Fruit fly (Drosophila melanogaster) whole organism, embryonic: ENCODE measurements around the gene RpS8.
A peak's percentile ranks its signal among the peaks of the same experiment; 100 is the strongest.

Experiments used
- Ada2b ChIP-seq: fragments of 200-800 bp; sonication (Bioruptor generic); IDR thresholded peaks from 2 replicates; pipeline ENCODE4 v1.3.6; 2022; ENCODE audit warnings: missing biosample characterization, missing genetic modification characterization
- Bdp1 ChIP-seq: fragments of 200-800 bp; sonication (Bioruptor generic); optimal IDR thresholded peaks from 3 replicates; lab custom pipeline; 2016; ENCODE audit warnings: missing biosample characterization, missing genetic modification characterization
- Bgb ChIP-seq: fragments of 200-800 bp; sonication (Bioruptor generic); IDR thresholded peaks from 2 replicates; pipeline ENCODE4 v1.3.6; 2022; ENCODE audit warnings: missing biosample characterization, missing genetic modification characterization; ENCODE audit not compliant: partially characterized antibody
- C15 ChIP-seq: fragments of 200-800 bp; sonication (Bioruptor generic); IDR thresholded peaks from 3 replicates; pipeline ENCODE4 v1.3.6; 2022; ENCODE audit warnings: missing biosample characterization, missing genetic modification characterization
- CG10431 ChIP-seq: fragments of 200-800 bp; sonication (Bioruptor generic); optimal IDR thresholded peaks from 3 replicates; lab custom pipeline; 2018; ENCODE audit warnings: missing biosample characterization, mild to moderate bottlenecking, missing genetic modification characterization
- CG11398 ChIP-seq: fragments of 200-800 bp; sonication (Bioruptor generic); optimal IDR thresholded peaks from 2 replicates; lab custom pipeline; 2016; ENCODE audit warnings: missing biosample characterization, missing genetic modification characterization
- CG11504 ChIP-seq: fragments of 200-800 bp; sonication (Bioruptor generic); optimal IDR thresholded peaks from 3 replicates; lab custom pipeline; 2019; ENCODE audit warnings: missing biosample characterization, mild to moderate bottlenecking, missing genetic modification characterization, moderate library complexity
- CG11723 ChIP-seq: fragments of 200-800 bp; sonication (Bioruptor generic); optimal IDR thresholded peaks from 2 replicates; lab custom pipeline; 2017; ENCODE audit warnings: missing biosample characterization, mild to moderate bottlenecking, missing genetic modification characterization
- CG12104 ChIP-seq: fragments of 200-800 bp; sonication (Bioruptor generic); optimal IDR thresholded peaks from 3 replicates; lab custom pipeline; 2016; ENCODE audit warnings: missing biosample characterization, missing genetic modification characterization
- CG12155 ChIP-seq: fragments of 200-800 bp; sonication (Bioruptor generic); optimal IDR thresholded peaks from 3 replicates; lab custom pipeline; 2016; ENCODE audit warnings: missing biosample characterization, missing genetic modification characterization
- CG13624 ChIP-seq: fragments of 200-800 bp; sonication (Bioruptor generic); optimal IDR thresholded peaks from 2 replicates; lab custom pipeline; 2016; ENCODE audit warnings: missing biosample characterization, missing genetic modification characterization
- CG14710 ChIP-seq: fragments of 200-800 bp; sonication (Bioruptor generic); optimal IDR thresholded peaks from 3 replicates; lab custom pipeline; 2019; ENCODE audit warnings: missing biosample characterization, mild to moderate bottlenecking, missing genetic modification characterization, moderate library complexity
- CG17385 ChIP-seq: fragments of 200-800 bp; sonication (Bioruptor generic); optimal IDR thresholded peaks from 3 replicates; lab custom pipeline; 2018; ENCODE audit warnings: missing biosample characterization, mild to moderate bottlenecking, missing genetic modification characterization
- CG1792 ChIP-seq: fragments of 200-800 bp; sonication (Bioruptor generic); optimal IDR thresholded peaks from 2 replicates; lab custom pipeline; 2016; ENCODE audit warnings: missing biosample characterization, missing genetic modification characterization
- CG18599 ChIP-seq: fragments of 200-800 bp; sonication (Bioruptor generic); optimal IDR thresholded peaks from 3 replicates; lab custom pipeline; 2017; ENCODE audit warnings: missing biosample characterization, missing genetic modification characterization, mild to moderate bottlenecking, moderate library complexity, missing genetic modification reagents
- CG2199 ChIP-seq: fragments of 200-800 bp; sonication (Bioruptor generic); IDR thresholded peaks from 3 replicates; pipeline ENCODE4 v1.3.6; 2022; ENCODE audit warnings: missing biosample characterization, missing genetic modification characterization
- CG31365 ChIP-seq: fragments of 200-800 bp; sonication (Bioruptor generic); optimal IDR thresholded peaks from 2 replicates; lab custom pipeline; 2018; ENCODE audit warnings: missing biosample characterization, mild to moderate bottlenecking, missing genetic modification characterization
- CG33213 ChIP-seq: fragments of 200-800 bp; sonication (Bioruptor generic); optimal IDR thresholded peaks from 3 replicates; lab custom pipeline; 2016; ENCODE audit warnings: missing biosample characterization, missing genetic modification characterization
- CG3726 ChIP-seq: fragments of 200-800 bp; sonication (Bioruptor generic); IDR thresholded peaks from 3 replicates; pipeline ENCODE4, ENCODE4 v1.3.6; 2022; ENCODE audit warnings: missing biosample characterization, missing genetic modification characterization
- CG6654 ChIP-seq: fragments of 200-800 bp; sonication (Bioruptor generic); optimal IDR thresholded peaks from 2 replicates; lab custom pipeline; 2017; ENCODE audit warnings: missing biosample characterization, mild to moderate bottlenecking, missing genetic modification characterization
- CG7556 ChIP-seq: fragments of 200-800 bp; sonication (Bioruptor generic); optimal IDR thresholded peaks from 2 replicates; lab custom pipeline; 2017; ENCODE audit warnings: missing biosample characterization, mild to moderate bottlenecking, missing genetic modification characterization
- CG9932 ChIP-seq: fragments of 200-800 bp; sonication (Bioruptor generic); IDR thresholded peaks from 2 replicates; pipeline ENCODE4 v1.3.6; 2022; ENCODE audit warnings: missing biosample characterization, missing genetic modification characterization
- CkIIα-i1 ChIP-seq: fragments of 200-800 bp; sonication (Bioruptor generic); IDR thresholded peaks from 2 replicates; pipeline ENCODE4 v1.3.6; 2022; ENCODE audit warnings: missing biosample characterization, missing genetic modification characterization
- D ChIP-seq, 2 experiments: fragments of 200-800 bp in 1 of 2; fragments of >200 bp in 1 of 2; sonication (Bioruptor generic) in 1 of 2; optimal IDR thresholded peaks; 2 replicates in 1 of 2; 3 replicates in 1 of 2; lab custom pipeline; 2017; ENCODE audit warnings: mild to moderate bottlenecking in 1 of 2, missing biosample characterization in 1 of 2, missing genetic modification characterization in 1 of 2, missing genetic modification reagents in 1 of 2
- Dad ChIP-seq: fragments of 200-800 bp; sonication (Bioruptor generic); optimal IDR thresholded peaks from 3 replicates; lab custom pipeline; 2016; ENCODE audit warnings: missing biosample characterization, missing genetic modification characterization
- Dek ChIP-seq: fragments of 200-800 bp; sonication (Bioruptor generic); optimal IDR thresholded peaks from 3 replicates; lab custom pipeline; 2019; ENCODE audit warnings: missing biosample characterization, mild to moderate bottlenecking, missing genetic modification characterization, moderate library complexity
- Fer1 ChIP-seq: fragments of 200-800 bp; sonication (Bioruptor generic); optimal IDR thresholded peaks from 2 replicates; lab custom pipeline; 2017; ENCODE audit warnings: missing biosample characterization, mild to moderate bottlenecking, missing genetic modification characterization
- HLH4C ChIP-seq: fragments of 200-800 bp; sonication (Bioruptor generic); IDR thresholded peaks from 3 replicates; pipeline ENCODE4 v1.3.6; 2022; ENCODE audit warnings: missing biosample characterization, missing genetic modification characterization; ENCODE audit not compliant: partially characterized antibody
- Mrtf ChIP-seq: fragments of 200-800 bp; sonication (Bioruptor generic); IDR thresholded peaks from 3 replicates; pipeline ENCODE4 v1.3.6; 2022; ENCODE audit warnings: missing biosample characterization, missing genetic modification characterization
- NC2β ChIP-seq: fragments of 200-800 bp; sonication (Bioruptor generic); optimal IDR thresholded peaks from 2 replicates; lab custom pipeline; 2016; ENCODE audit warnings: missing biosample characterization, missing genetic modification characterization
- Nf-YB ChIP-seq: fragments of 200-800 bp; sonication (Bioruptor generic); optimal IDR thresholded peaks from 3 replicates; lab custom pipeline; 2019; ENCODE audit warnings: missing biosample characterization, mild to moderate bottlenecking, missing genetic modification characterization, moderate library complexity
- Pdp1 ChIP-seq, 2 experiments: fragments of 200-800 bp; sonication (Bioruptor generic); optimal IDR thresholded peaks; 3 replicates each; lab custom pipeline; 2016; ENCODE audit warnings: missing biosample characterization in 2 of 2, missing genetic modification characterization in 2 of 2, mild to moderate bottlenecking in 1 of 2, moderate library complexity in 1 of 2
- Poxn ChIP-seq: fragments of 200-800 bp; sonication (Bioruptor generic); IDR thresholded peaks from 2 replicates; pipeline ENCODE4 v1.3.6; 2022; ENCODE audit warnings: missing biosample characterization, missing genetic modification characterization
- Ravus ChIP-seq: fragments of 200-800 bp; sonication (Bioruptor generic); IDR thresholded peaks from 2 replicates; pipeline ENCODE4 v1.3.6; 2022; ENCODE audit warnings: missing biosample characterization, missing genetic modification characterization
- YL-1 ChIP-seq: fragments of 200-800 bp; sonication (Bioruptor generic); optimal IDR thresholded peaks from 3 replicates; lab custom pipeline; 2017; ENCODE audit warnings: missing biosample characterization, mild to moderate bottlenecking, missing genetic modification characterization
- ac ChIP-seq: fragments of 200-800 bp; sonication (Bioruptor generic); optimal IDR thresholded peaks from 3 replicates; lab custom pipeline; 2017; ENCODE audit warnings: missing biosample characterization, mild to moderate bottlenecking, missing genetic modification characterization
- fd96Cb ChIP-seq: fragments of 200-800 bp; sonication (Bioruptor generic); optimal IDR thresholded peaks from 2 replicates; lab custom pipeline; 2018; ENCODE audit warnings: missing biosample characterization, mild to moderate bottlenecking, missing genetic modification characterization, moderate library complexity
- fru ChIP-seq: fragments of >200 bp; optimal IDR thresholded peaks from 2 replicates; lab custom pipeline; 2017
- gt ChIP-seq: fragments of 200-800 bp; sonication (Bioruptor generic); IDR thresholded peaks from 2 replicates; pipeline ENCODE4 v1.3.6; 2022; ENCODE audit warnings: missing biosample characterization, missing genetic modification characterization
- ind ChIP-seq: fragments of 200-800 bp; sonication (Bioruptor generic); optimal IDR thresholded peaks from 3 replicates; lab custom pipeline; 2016; ENCODE audit warnings: missing biosample characterization, missing genetic modification characterization
- insv ChIP-seq, 2 experiments: fragments of 200-800 bp; sonication (Bioruptor generic); optimal IDR thresholded peaks; 3 replicates each; lab custom pipeline; 2016 to 2018; ENCODE audit warnings: missing biosample characterization in 2 of 2, missing genetic modification characterization in 2 of 2
- mam ChIP-seq: fragments of 200-800 bp; sonication (Bioruptor generic); optimal IDR thresholded peaks from 3 replicates; lab custom pipeline; 2016; ENCODE audit warnings: missing biosample characterization, missing genetic modification characterization
- nerfin-1 ChIP-seq: fragments of 200-800 bp; sonication (Bioruptor generic); optimal IDR thresholded peaks from 3 replicates; lab custom pipeline; 2019; ENCODE audit warnings: missing biosample characterization, mild to moderate bottlenecking, missing genetic modification characterization, moderate library complexity
- pb ChIP-seq: fragments of 200-800 bp; sonication (Bioruptor generic); optimal IDR thresholded peaks from 3 replicates; lab custom pipeline; 2016; ENCODE audit warnings: missing biosample characterization, missing genetic modification characterization
- prd ChIP-seq, 3 experiments: fragments of >200 bp in 2 of 3; fragments of 200-800 bp in 1 of 3; sonication (Bioruptor generic) in 1 of 3; optimal IDR thresholded peaks in 2 of 3; IDR thresholded peaks in 1 of 3; 2 replicates in 2 of 3; 3 replicates in 1 of 3; pipeline versions ENCODE4 v1.3.6 to Lab custom; 2017 to 2022; ENCODE audit warnings: missing biosample characterization in 1 of 3, missing genetic modification characterization in 1 of 3
- psq ChIP-seq: fragments of 200-800 bp; sonication (Bioruptor generic); optimal IDR thresholded peaks from 2 replicates; lab custom pipeline; 2017; ENCODE audit warnings: missing biosample characterization, missing genetic modification characterization
- wdn ChIP-seq: fragments of 200-800 bp; sonication (Bioruptor generic); IDR thresholded peaks from 2 replicates; pipeline ENCODE4 v1.3.6; 2022; ENCODE audit warnings: missing biosample characterization, missing genetic modification characterization
- zen ChIP-seq: fragments of 200-800 bp; sonication (Bioruptor generic); optimal IDR thresholded peaks from 3 replicates; lab custom pipeline; 2018; ENCODE audit warnings: missing biosample characterization, mild to moderate bottlenecking, missing genetic modification characterization, moderate library complexity

The RpS8 gene

DNA sequence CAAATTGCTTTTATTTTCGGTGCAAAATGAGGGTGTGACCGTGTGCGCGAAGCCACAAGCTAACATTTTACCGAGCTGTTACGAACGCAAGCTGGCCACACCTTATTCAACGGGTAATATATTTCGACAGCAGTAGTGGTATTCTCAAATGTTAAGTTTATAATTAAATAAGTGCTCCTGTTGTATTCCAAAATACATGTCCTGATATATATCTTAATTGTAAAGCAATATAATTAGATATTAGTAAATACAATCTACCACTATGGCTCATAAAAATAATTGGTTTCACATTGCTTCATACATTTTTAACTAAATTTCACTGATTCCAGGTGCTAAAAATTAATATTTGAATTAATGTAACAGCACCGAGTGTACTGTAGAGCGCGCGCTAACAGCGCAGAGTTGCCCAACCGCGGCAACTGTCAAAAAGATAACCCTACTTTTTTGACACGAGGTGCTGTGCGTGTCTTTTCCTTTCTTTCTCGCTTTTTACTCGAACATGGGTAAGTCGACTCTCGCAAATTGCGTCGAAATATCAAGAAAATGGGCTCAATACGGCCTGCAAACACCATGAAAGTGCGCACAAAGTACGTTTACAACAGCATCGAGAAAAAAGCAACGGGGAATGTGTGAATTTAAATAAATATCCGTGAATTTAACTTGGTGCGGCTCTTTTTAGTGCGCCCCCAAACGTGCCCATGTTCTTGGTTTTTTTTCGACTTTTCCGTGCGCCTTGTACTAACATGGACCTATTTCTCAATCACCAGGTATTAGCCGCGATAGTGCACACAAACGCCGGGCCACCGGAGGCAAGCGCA is at the start of gene RpS8, which contains the start of gene CG15514 (continued):
- peak; percentile 19 for TF ChIP-seq CG6654 (GFP tag; lab: Kevin White, UChicago)
- TF ChIP-seq Bgb, result 0 out of 2 replicates have a peak, but pooled peaks have one; percentile 20
- TF ChIP-seq CG7556 (GFP tag; lab: Kevin White, UChicago), result peak; percentile 60
- 0 out of 3 replicates have a peak, but pooled peaks have one; percentile 16 for TF ChIP-seq HLH4C (GFP tag; lab: Robert Waterston, UW)
- peak; percentile 28 for TF ChIP-seq CG13624
- peak; percentile 19 for TF ChIP-seq CG12155 (GFP tag; lab: Kevin White, UChicago)
- TF ChIP-seq CG12104 (GFP tag; lab: Kevin White, UChicago), result peak; percentile 63
- peak; percentile 72 for TF ChIP-seq nerfin-1 (tag; lab: Kevin White, UChicago)
- peak; percentile 70 for TF ChIP-seq CG17385 (GFP tag; lab: Kevin White, UChicago)
- TF ChIP-seq Nf-YB (GFP tag; lab: Kevin White, UChicago), result peak; percentile 30
- no peak for TF ChIP-seq pb (GFP tag; lab: Kevin White, UChicago)
- no peak for TF ChIP-seq Ravus (GFP tag; lab: Robert Waterston, UW)
- TF ChIP-seq ac (GFP tag; lab: Kevin White, UChicago), result no peak
- no peak for TF ChIP-seq prd (optimal IDR thresholded peaks at IDR 0.05; lab: Kevin White, UChicago)
- TF ChIP-seq prd (GFP tag; IDR thresholded peaks at IDR 0.05; lab: Robert Waterston, UW), result 0 out of 3 replicates have a peak, but pooled peaks have one; percentile 51
- peak; percentile 81 for TF ChIP-seq CG18599 (GFP tag; lab: Kevin White, UChicago)
- peak; percentile 81 for TF ChIP-seq CG10431 (GFP tag; lab: Kevin White, UChicago)
- no peak for TF ChIP-seq Poxn (GFP tag; lab: Robert Waterston, UW)
- peak; percentile 78 for TF ChIP-seq CG14710 (tag; lab: Kevin White, UChicago)
- TF ChIP-seq CG31365 (tag; lab: Kevin White, UChicago), result peak; percentile 34
- TF ChIP-seq Dad (GFP tag; lab: Kevin White, UChicago), result peak; percentile 11
- peak; percentile 42 for TF ChIP-seq ind
- peak; percentile 25 for TF ChIP-seq mam (GFP tag; lab: Kevin White, UChicago)
- no peak for TF ChIP-seq CG11398 (GFP tag; lab: Kevin White, UChicago)
- no peak for TF ChIP-seq C15 (GFP tag; lab: Robert Waterston, UW)
- TF ChIP-seq Fer1 (GFP tag; lab: Kevin White, UChicago), result peak; percentile 65
- no peak for TF ChIP-seq CG2199 (GFP tag; lab: Robert Waterston, UW)
- TF ChIP-seq gt (GFP tag; lab: Robert Waterston, UW), result no peak
- TF ChIP-seq zen, result peak; percentile 59
- peak; percentile 96 for TF ChIP-seq YL-1
- no peak for TF ChIP-seq psq (GFP tag; lab: Kevin White, UChicago)
- no peak for TF ChIP-seq CG1792 (GFP tag; lab: Kevin White, UChicago)
- peak; percentile 45 for TF ChIP-seq Dek
- TF ChIP-seq Pdp1 (GFP tag; optimal IDR thresholded peaks at IDR 0.05; lab: Kevin White, UChicago), result peak in 1 of 2 experiments; percentile 41
- no peak for TF ChIP-seq fru
- TF ChIP-seq D (optimal IDR thresholded peaks at IDR 0.05; lab: Kevin White, UChicago), result no peak
- TF ChIP-seq D (GFP tag; optimal IDR thresholded peaks at IDR 0.05; lab: Kevin White, UChicago), result peak; percentile 29
- peak; percentile 80 for TF ChIP-seq CG11504 (tag; lab: Kevin White, UChicago)
- peak in 1 of 2 experiments; percentile 55 for TF ChIP-seq insv (GFP tag; optimal IDR thresholded peaks at IDR 0.05; lab: Kevin White, UChicago)
- TF ChIP-seq NC2β (GFP tag; lab: Kevin White, UChicago), result peak; percentile 93
- no peak for TF ChIP-seq CkIIα-i1 (GFP tag; lab: Robert Waterston, UW)
- TF ChIP-seq CG33213 (GFP tag; lab: Kevin White, UChicago), result no peak
- TF ChIP-seq CG3726 (GFP tag; lab: Robert Waterston, UW), result no peak
- no peak for TF ChIP-seq Ada2b (GFP tag; lab: Robert Waterston, UW)
- TF ChIP-seq fd96Cb (tag; lab: Kevin White, UChicago), result peak; percentile 42
- TF ChIP-seq Bdp1 (GFP tag; lab: Kevin White, UChicago), result no peak
- TF ChIP-seq wdn (GFP tag; lab: Robert Waterston, UW), result 0 out of 2 replicates have a peak, but pooled peaks have one; percentile 4
- peak; percentile 65 for TF ChIP-seq CG9932 (GFP tag; lab: Robert Waterston, UW)
- peak; percentile 48 for TF ChIP-seq CG11723
- TF ChIP-seq Mrtf (GFP tag; lab: Robert Waterston, UW), result no peak
